Worm (Caenorhabditis elegans) whole organism, L1 larva: Measurements from ENCODE around the gene T08D2.4.
"Not testable (repeated sequence)": the region's sequence is repeated elsewhere in the genome, so short reads cannot be mapped to it uniquely, and the experiment has no call there.

Experiments
- ceh-8 ChIP-seq: fragments of 200-800 bp; sonication (Bioruptor generic); optimal IDR thresholded peaks from 2 replicates; lab custom pipeline; 2018; ENCODE audit warnings: mild to moderate bottlenecking, missing genetic modification characterization, moderate library complexity, missing compliant biosample characterization
- efl-1 ChIP-seq, 4 experiments: fragments of 150-350 bp; optimal IDR thresholded peaks in 3 of 4; peaks in 1 of 4; 1 replicate in 1 of 4; 2 replicates in 3 of 4; lab custom pipeline; 2014; ENCODE audit warnings: missing biosample characterization in 2 of 4, missing genetic modification characterization in 2 of 4, missing genetic modification reagents in 2 of 4
- lin-13 ChIP-seq: fragments of 150-350 bp; optimal IDR thresholded peaks from 2 replicates; lab custom pipeline; 2014; ENCODE audit warnings: missing biosample characterization, missing genetic modification reagents, missing genetic modification characterization
- lir-3 ChIP-seq: sonication (generic microtip); optimal IDR thresholded peaks from 2 replicates; lab custom pipeline; 2016; ENCODE audit warnings: mild to moderate bottlenecking, missing genetic modification characterization, moderate library complexity, missing compliant biosample characterization; ENCODE audit not compliant: poor library complexity
- mab-9 ChIP-seq: fragments of 200-800 bp; sonication (Bioruptor generic); IDR thresholded peaks from 2 replicates; pipeline ENCODE4 v1.3.6; 2022; ENCODE audit warnings: missing genetic modification reagents, missing genetic modification characterization, missing compliant biosample characterization
- sptf-1 ChIP-seq: fragments of 150-350 bp; optimal IDR thresholded peaks from 2 replicates; lab custom pipeline; 2014; ENCODE audit warnings: missing biosample characterization, missing genetic modification characterization
- unc-130 ChIP-seq: fragments of 150-350 bp; optimal IDR thresholded peaks from 2 replicates; lab custom pipeline; 2017; ENCODE audit warnings: missing biosample characterization, missing genetic modification characterization, inconsistent platforms
- xbp-1 ChIP-seq: sonication (generic microtip); optimal IDR thresholded peaks from 2 replicates; lab custom pipeline; 2016; ENCODE audit warnings: missing genetic modification characterization, missing compliant biosample characterization

- not testable (repeated sequence) for TF ChIP-seq mab-9 (GFP tag; lab: Robert Waterston, UW); ceh-8; xbp-1; lin-13; unc-130 (tag; lab: Kevin White, UChicago); sptf-1 (tag; lab: Kevin White, UChicago); efl-1 (optimal IDR thresholded peaks at IDR 0.05; lab: Kevin White, UChicago); efl-1 (GFP tag; optimal IDR thresholded peaks at IDR 0.05 in 1 of 2; lab: Kevin White, UChicago); lir-3
Observed at ce11 chrX:182119-182741, 5.0 kb downstream of the T08D2.4 start, which contains the start of the genes T08D2.6 and chkr-1.
